Fruit fly (Drosophila melanogaster) whole organism, pupa: ENCODE measurements around the gene Awh.
A peak's percentile ranks its signal among the peaks of the same experiment; 100 is the strongest.

Source experiments
- CG14655 ChIP-seq: fragments of 200-800 bp; sonication (Bioruptor generic); optimal IDR thresholded peaks from 3 replicates; lab custom pipeline; 2017; ENCODE audit warnings: mild to moderate bottlenecking, missing biosample characterization, missing genetic modification reagents, missing genetic modification characterization
- CG34367 ChIP-seq: fragments of 200-800 bp; sonication (Bioruptor generic); optimal IDR thresholded peaks from 2 replicates; lab custom pipeline; 2018; ENCODE audit warnings: missing biosample characterization, mild to moderate bottlenecking, missing genetic modification characterization
- CG4496 ChIP-seq: fragments of 200-800 bp; sonication (Bioruptor generic); IDR thresholded peaks from 3 replicates; pipeline ENCODE4 v1.3.6; 2022; ENCODE audit warnings: missing biosample characterization, missing genetic modification characterization
- EcR ChIP-seq: fragments of 200-800 bp; sonication (Bioruptor generic); optimal IDR thresholded peaks from 3 replicates; lab custom pipeline; 2019; ENCODE audit warnings: missing biosample characterization, missing genetic modification characterization, mild to moderate bottlenecking, moderate library complexity, missing genetic modification reagents
- fd96Ca ChIP-seq: fragments of 200-800 bp; sonication (Bioruptor generic); IDR thresholded peaks from 3 replicates; pipeline ENCODE4 v1.3.6; 2022; ENCODE audit warnings: missing biosample characterization, missing genetic modification characterization

The Awh gene

dm6 chr3L:3908838-3909810 lies 63.1 kb downstream of the Awh start:
- peak; percentile 87 for TF ChIP-seq EcR (GFP tag; lab: Kevin White, UChicago)
- no peak for TF ChIP-seq CG4496 (GFP tag; lab: Robert Waterston, UW)

dm6 chr3L:3909831-3910230 lies 63.8 kb downstream of the Awh start, which contains the start of gene mge:
mge (minus strand) TSS chr3L:3909931.
- TF ChIP-seq fd96Ca (GFP tag; lab: Robert Waterston, UW) (no peak), CG34367 (tag; lab: Kevin White, UChicago) (no peak), CG14655 (GFP tag; lab: Kevin White, UChicago) (no peak)
